Worm (Caenorhabditis elegans) whole organism, young adult: ENCODE measurements around the gene srx-113.

Source experiments
- D2030.7 ChIP-seq: fragments of 200-800 bp; sonication (Bioruptor generic); IDR thresholded peaks from 2 replicates; pipeline ENCODE4 v1.3.6; 2022; ENCODE audit warnings: missing genetic modification reagents, missing genetic modification characterization, missing compliant biosample characterization
- F22D6.2 ChIP-seq: sonication (generic microtip); optimal IDR thresholded peaks from 2 replicates; lab custom pipeline; 2016; ENCODE audit warnings: mild to moderate bottlenecking, missing genetic modification characterization, missing compliant biosample characterization
- F52B5.7 ChIP-seq: sonication (generic microtip); optimal IDR thresholded peaks from 2 replicates; lab custom pipeline; 2016; ENCODE audit warnings: mild to moderate bottlenecking, missing genetic modification characterization, missing compliant biosample characterization
- F57C9.4 ChIP-seq: sonication (generic microtip); optimal IDR thresholded peaks from 2 replicates; lab custom pipeline; 2017; ENCODE audit warnings: mild to moderate bottlenecking, missing genetic modification characterization, missing compliant biosample characterization
- T26A5.8 ChIP-seq: sonication (generic microtip); optimal IDR thresholded peaks from 2 replicates; lab custom pipeline; 2016; ENCODE audit warnings: missing genetic modification characterization, missing compliant biosample characterization
- ZK185.1 ChIP-seq: sonication (generic microtip); optimal IDR thresholded peaks from 2 replicates; lab custom pipeline; 2016; ENCODE audit warnings: mild to moderate bottlenecking, missing genetic modification characterization, missing compliant biosample characterization; ENCODE audit not compliant: poor library complexity, severe bottlenecking
- aptf-2 ChIP-seq: fragments of 200-800 bp; sonication (Bioruptor generic); conservative IDR thresholded peaks from 2 replicates; pipeline ENCODE4 v1.3.6; 2022; ENCODE audit warnings: missing genetic modification reagents, missing genetic modification characterization, missing compliant biosample characterization
- aptf-3 ChIP-seq: fragments of 200-800 bp; sonication (Bioruptor generic); IDR thresholded peaks from 2 replicates; pipeline ENCODE4 v1.3.6; 2022; ENCODE audit warnings: missing genetic modification characterization, missing compliant biosample characterization
- athp-1 ChIP-seq: sonication (generic microtip); optimal IDR thresholded peaks from 2 replicates; lab custom pipeline; 2017; ENCODE audit warnings: mild to moderate bottlenecking, missing genetic modification characterization, missing compliant biosample characterization
- attf-5 ChIP-seq: fragments of 200-800 bp; sonication (Bioruptor generic); optimal IDR thresholded peaks from 2 replicates; lab custom pipeline; 2018; ENCODE audit warnings: mild to moderate bottlenecking, missing genetic modification characterization, missing compliant biosample characterization
- bed-1 ChIP-seq: fragments of 200-800 bp; sonication (Bioruptor generic); IDR thresholded peaks from 2 replicates; pipeline ENCODE4 v1.3.6; 2022; ENCODE audit warnings: missing genetic modification reagents, missing genetic modification characterization, missing compliant biosample characterization
- cebp-2 ChIP-seq: fragments of 200-800 bp; sonication (Bioruptor generic); IDR thresholded peaks from 2 replicates; pipeline ENCODE4 v1.3.6; 2022; ENCODE audit warnings: missing genetic modification characterization, missing compliant biosample characterization
- ceh-100 ChIP-seq: fragments of 200-800 bp; sonication (Bioruptor generic); IDR thresholded peaks from 2 replicates; pipeline ENCODE4 v1.3.6; 2022; ENCODE audit warnings: missing genetic modification reagents, missing genetic modification characterization, missing compliant biosample characterization
- ceh-27 ChIP-seq: fragments of 200-800 bp; sonication (Bioruptor generic); optimal IDR thresholded peaks from 2 replicates; lab custom pipeline; 2018; ENCODE audit warnings: mild to moderate bottlenecking, missing genetic modification characterization, moderate library complexity, missing compliant biosample characterization
- chd-7 ChIP-seq: sonication (generic microtip); optimal IDR thresholded peaks from 2 replicates; lab custom pipeline; 2016; ENCODE audit warnings: mild to moderate bottlenecking, missing genetic modification characterization, moderate library complexity, missing compliant biosample characterization
- efl-1 ChIP-seq: fragments of 150-350 bp; optimal IDR thresholded peaks from 2 replicates; lab custom pipeline; 2014; ENCODE audit warnings: missing biosample characterization, missing genetic modification reagents, missing genetic modification characterization
- egl-18 ChIP-seq: fragments of 200-800 bp; sonication (Bioruptor generic); IDR thresholded peaks from 2 replicates; pipeline ENCODE4 v1.3.6; 2022; ENCODE audit warnings: missing genetic modification reagents, missing genetic modification characterization, missing compliant biosample characterization
- lir-1 ChIP-seq: fragments of 200-800 bp; sonication (Bioruptor generic); conservative IDR thresholded peaks from 2 replicates; pipeline ENCODE4 v1.3.6; 2022; ENCODE audit warnings: missing genetic modification reagents, missing genetic modification characterization, missing compliant biosample characterization
- lsy-27 ChIP-seq: sonication (generic microtip); optimal IDR thresholded peaks from 2 replicates; lab custom pipeline; 2017; ENCODE audit warnings: missing genetic modification characterization, mild to moderate bottlenecking, missing compliant biosample characterization, antibody characterized with exemption, missing genotype, borderline replicate concordance; ENCODE audit not compliant: insufficient read depth
- mes-4 ChIP-seq: sonication (generic microtip); optimal IDR thresholded peaks from 2 replicates; lab custom pipeline; 2016; ENCODE audit warnings: missing genotype, missing genetic modification characterization, missing compliant biosample characterization
- mxl-1 ChIP-seq: sonication (generic microtip); optimal IDR thresholded peaks from 2 replicates; lab custom pipeline; 2016; ENCODE audit warnings: missing genetic modification characterization, missing compliant biosample characterization
- nhr-120 ChIP-seq: fragments of 200-800 bp; sonication (Bioruptor generic); IDR thresholded peaks from 2 replicates; pipeline ENCODE4 v1.3.6; 2022; ENCODE audit warnings: missing genetic modification characterization, missing compliant biosample characterization
- nhr-80 ChIP-seq: sonication (generic microtip); optimal IDR thresholded peaks from 2 replicates; lab custom pipeline; 2016; ENCODE audit warnings: missing genetic modification characterization, missing compliant biosample characterization
- sea-2 ChIP-seq: fragments of 200-800 bp; sonication (Bioruptor generic); IDR thresholded peaks from 2 replicates; pipeline ENCODE4 v1.3.6; 2022; ENCODE audit warnings: missing genetic modification characterization, missing compliant biosample characterization
- snpc-1.1 ChIP-seq: sonication (generic microtip); optimal IDR thresholded peaks from 2 replicates; lab custom pipeline; 2017; ENCODE audit warnings: missing genetic modification characterization, mild to moderate bottlenecking, missing compliant biosample characterization, antibody characterized with exemption, moderate library complexity, missing genotype, missing genetic modification reagents; ENCODE audit not compliant: insufficient read depth
- somi-1 ChIP-seq: fragments of 200-800 bp; sonication (Bioruptor generic); optimal IDR thresholded peaks from 2 replicates; lab custom pipeline; 2018; ENCODE audit warnings: mild to moderate bottlenecking, missing genetic modification characterization, missing compliant biosample characterization
- tbx-9 ChIP-seq: sonication (generic microtip); optimal IDR thresholded peaks from 2 replicates; lab custom pipeline; 2016; ENCODE audit warnings: borderline replicate concordance, missing genetic modification characterization, inconsistent platforms, missing compliant biosample characterization
- unc-130 ChIP-seq: sonication (generic microtip); optimal IDR thresholded peaks from 2 replicates; lab custom pipeline; 2016; ENCODE audit warnings: missing genetic modification reagents, missing genetic modification characterization, missing compliant biosample characterization
- zim-3 ChIP-seq: sonication (generic microtip); optimal IDR thresholded peaks from 2 replicates; lab custom pipeline; 2017; ENCODE audit warnings: mild to moderate bottlenecking, missing genetic modification characterization, moderate library complexity, missing compliant biosample characterization
- ztf-28 ChIP-seq: fragments of 200-800 bp; sonication (Bioruptor generic); IDR thresholded peaks from 2 replicates; pipeline ENCODE4 v1.3.6; 2022; ENCODE audit warnings: missing genetic modification reagents, missing genetic modification characterization, missing compliant biosample characterization

srx-113 gene

DNA sequence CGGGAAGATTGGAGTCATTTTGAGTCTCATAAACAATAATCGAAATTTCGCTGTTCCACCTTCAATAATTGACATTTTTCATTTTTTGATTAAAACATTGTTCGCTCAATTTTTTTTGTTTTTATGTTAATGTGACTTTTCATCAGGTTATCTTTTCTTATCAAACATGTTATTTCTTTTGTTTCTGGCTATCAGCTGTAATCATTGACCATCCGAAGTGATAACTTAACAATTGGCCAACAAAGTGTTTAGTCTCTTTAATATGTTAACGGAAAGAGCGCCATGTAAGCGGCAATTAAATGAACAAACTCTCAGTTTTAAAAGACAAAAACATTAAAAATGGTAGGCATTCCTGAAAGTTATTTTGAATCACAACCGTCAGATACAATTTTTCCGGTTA is 2.1 kb upstream of the srx-113 start:
- TF ChIP-seq aptf-2 (GFP tag; lab: Robert Waterston, UW) (no peak), egl-18 (GFP tag; lab: Robert Waterston, UW) (no peak), T26A5.8 (tag; lab: Kevin White, UChicago) (no peak), athp-1 (tag; lab: Kevin White, UChicago) (no peak), aptf-3 (GFP tag; lab: Robert Waterston, UW) (no peak), lsy-27 (tag; lab: Kevin White, UChicago) (no peak)

DNA sequence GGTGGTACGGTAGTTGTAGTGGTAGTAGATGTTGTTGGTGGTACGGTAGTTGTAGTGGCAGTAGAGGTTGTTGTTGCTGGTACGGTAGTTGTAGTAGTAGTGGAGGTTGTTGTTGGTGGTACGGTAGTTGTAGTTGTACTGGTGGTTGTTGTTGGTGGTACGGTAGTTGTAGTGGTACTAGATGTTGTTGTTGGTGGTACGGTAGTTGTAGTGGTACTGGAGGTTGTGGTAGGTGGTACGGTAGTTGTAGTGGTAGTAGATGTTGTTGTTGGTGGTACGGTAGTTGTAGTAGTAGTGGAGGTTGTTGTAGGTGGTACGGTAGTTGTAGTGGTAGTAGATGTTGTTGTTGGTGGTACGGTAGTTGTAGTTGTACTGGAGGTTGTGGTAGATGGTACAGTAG is 1.1 kb upstream of the srx-113 start:
- TF ChIP-seq bed-1 (GFP tag; lab: Robert Waterston, UW) (0 out of 2 replicates have a peak, but pooled peaks have one; percentile 16), F52B5.7 (tag; lab: Kevin White, UChicago) (no peak)

DNA sequence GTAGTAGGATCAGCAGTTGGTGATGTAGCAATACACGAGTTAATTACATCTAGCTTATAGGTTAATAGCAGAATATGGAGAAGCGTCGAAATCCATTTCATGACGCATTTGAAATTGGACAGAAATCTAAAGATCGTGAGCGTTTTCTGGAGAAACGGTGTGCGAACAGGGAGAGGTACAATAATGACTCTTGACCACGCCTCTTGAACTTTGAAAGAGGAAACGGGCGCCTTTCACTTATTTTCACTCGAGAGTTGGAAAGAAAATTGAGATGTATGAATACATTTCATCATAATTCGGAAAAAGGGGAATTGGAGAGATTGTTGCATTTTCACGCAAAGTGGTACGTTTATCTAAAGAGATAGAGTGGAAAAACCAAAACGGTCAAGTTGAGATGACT is 2.2 kb downstream of the srx-113 start, which contains the start of gene F56H9.6:
TSS of gene F56H9.6 (minus strand) at position 101 of the 400 bp plus-strand sequence.
- TF ChIP-seq sea-2 (GFP tag; lab: Robert Waterston, UW) = no peak
- TF ChIP-seq nhr-120 (GFP tag; lab: Robert Waterston, UW) = 0 out of 2 replicates have a peak, but pooled peaks have one; percentile 12

- TF ChIP-seq ztf-28 (GFP tag; lab: Robert Waterston, UW) (no peak), F57C9.4 (tag; lab: Kevin White, UChicago) (no peak), egl-18 (GFP tag; lab: Robert Waterston, UW) (no peak), tbx-9 (tag; lab: Kevin White, UChicago) (no peak), cebp-2 (GFP tag; lab: Robert Waterston, UW) (no peak), somi-1 (GFP tag; lab: Kevin White, UChicago) (no peak), F22D6.2 (no peak), mes-4 (tag; lab: Kevin White, UChicago) (no peak), ceh-27 (GFP tag; lab: Kevin White, UChicago) (peak; percentile 8)
These were observed 7.6 kb downstream of the srx-113 start, which contains the start of gene F56H9.9 for ce11 chrV:12624371-12624770. Gene F56H9.9 (minus strand): TSS chrV:12624471.

- TF ChIP-seq ztf-28 (GFP tag; lab: Robert Waterston, UW) (no peak), lir-1 (no peak), unc-130 (GFP tag; lab: Kevin White, UChicago) (no peak), attf-5 (GFP tag; lab: Kevin White, UChicago) (no peak), bed-1 (GFP tag; lab: Robert Waterston, UW) (no peak), mxl-1 (tag; lab: Kevin White, UChicago) (no peak), ceh-100 (GFP tag; lab: Robert Waterston, UW) (no peak), ZK185.1 (tag; lab: Kevin White, UChicago) (no peak), nhr-80 (tag; lab: Kevin White, UChicago) (no peak), D2030.7 (GFP tag; lab: Robert Waterston, UW) (no peak), snpc-1.1 (tag; lab: Kevin White, UChicago) (no peak), chd-7 (tag; lab: Kevin White, UChicago) (no peak)
These were observed 19.8 kb downstream of the srx-113 start, which contains the start of gene cyc-2.2 for ce11 chrV:12612118-12612517. Gene cyc-2.2 (minus strand): TSS chrV:12612218.

DNA sequence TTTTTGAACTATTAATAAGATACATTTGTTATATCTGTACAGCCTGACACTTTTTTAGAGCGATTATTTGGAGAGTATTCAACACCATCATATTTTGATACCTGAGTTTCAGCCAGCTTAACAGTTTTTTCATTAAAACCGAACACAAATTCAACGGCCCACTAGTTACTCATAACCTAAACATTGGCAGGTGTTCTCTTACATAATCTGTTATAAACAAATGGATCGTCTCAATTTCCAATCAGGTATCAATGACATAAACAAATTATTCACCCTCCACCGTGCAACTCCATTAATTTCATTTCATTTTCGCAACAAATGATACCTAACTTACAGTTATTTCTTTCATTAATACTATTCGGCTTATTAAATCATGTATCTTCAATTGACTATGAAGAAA is 20.9 kb downstream of the srx-113 start, which contains the start of gene cubn-1:
TSS of gene cubn-1 (plus strand) at position 301 of the 400 bp plus-strand sequence.
- no peak for TF ChIP-seq efl-1 (GFP tag; lab: Kevin White, UChicago)
- TF ChIP-seq zim-3 (tag; lab: Kevin White, UChicago) = no peak
- TF ChIP-seq, all 124 proteins: peak for 0
